Worm (Caenorhabditis elegans) whole organism, late embryonic: ENCODE results near the gene Y43F8C.13.
A peak's percentile ranks its signal among the peaks of the same experiment; 100 is the strongest.

ENCODE experiments used
- ama-1 ChIP-seq: fragments of 150-350 bp; optimal IDR thresholded peaks from 2 replicates; lab custom pipeline; 2014
- ceh-45 ChIP-seq: fragments of 200-800 bp; sonication (Bioruptor generic); IDR thresholded peaks from 2 replicates; pipeline ENCODE4 v1.3.6; 2022; ENCODE audit warnings: missing genetic modification reagents, missing genetic modification characterization, missing compliant biosample characterization
- ceh-48 ChIP-seq: sonication (generic microtip); optimal IDR thresholded peaks from 2 replicates; lab custom pipeline; 2016; ENCODE audit warnings: missing genetic modification characterization, inconsistent platforms, missing compliant biosample characterization
- ceh-6 ChIP-seq: fragments of 200-800 bp; sonication (Bioruptor generic); optimal IDR thresholded peaks from 2 replicates; lab custom pipeline; 2018; ENCODE audit warnings: mild to moderate bottlenecking, missing genetic modification characterization, missing compliant biosample characterization
- elt-4 ChIP-seq: sonication (generic microtip); optimal IDR thresholded peaks from 2 replicates; lab custom pipeline; 2016; ENCODE audit warnings: missing genetic modification characterization, missing compliant biosample characterization
- fkh-10 ChIP-seq: fragments of 150-350 bp; optimal IDR thresholded peaks from 2 replicates; lab custom pipeline; 2014; ENCODE audit warnings: missing biosample characterization, missing genetic modification reagents, missing genetic modification characterization
- hlh-13 ChIP-seq: fragments of 200-800 bp; sonication (Bioruptor generic); optimal IDR thresholded peaks from 2 replicates; lab custom pipeline; 2018; ENCODE audit warnings: mild to moderate bottlenecking, missing genetic modification characterization, missing compliant biosample characterization
- hlh-6 ChIP-seq: sonication (generic microtip); optimal IDR thresholded peaks from 2 replicates; lab custom pipeline; 2016; ENCODE audit warnings: missing genotype, missing genetic modification characterization, missing compliant biosample characterization
- lim-6 ChIP-seq: sonication (generic microtip); optimal IDR thresholded peaks from 2 replicates; lab custom pipeline; 2016; ENCODE audit warnings: missing genetic modification characterization, missing compliant biosample characterization
- nfya-1 ChIP-seq: sonication (generic microtip); optimal IDR thresholded peaks from 2 replicates; lab custom pipeline; 2017; ENCODE audit warnings: missing genetic modification characterization, mild to moderate bottlenecking, missing compliant biosample characterization, antibody characterized with exemption, moderate library complexity
- nhr-11 ChIP-seq: fragments of 150-350 bp; optimal IDR thresholded peaks from 2 replicates; lab custom pipeline; 2014; ENCODE audit warnings: missing biosample characterization, missing genetic modification characterization
- odd-2 ChIP-seq: sonication (generic microtip); optimal IDR thresholded peaks from 2 replicates; lab custom pipeline; 2017; ENCODE audit warnings: antibody characterized with exemption, mild to moderate bottlenecking, missing genetic modification characterization, missing compliant biosample characterization
- pax-1 ChIP-seq: fragments of 150-350 bp; optimal IDR thresholded peaks from 2 replicates; lab custom pipeline; 2014; ENCODE audit warnings: missing biosample characterization, missing genetic modification characterization
- pqm-1 ChIP-seq: sonication (generic microtip); optimal IDR thresholded peaks from 2 replicates; lab custom pipeline; 2016; ENCODE audit warnings: missing genetic modification characterization, missing compliant biosample characterization
- sox-2 ChIP-seq: fragments of 200-800 bp; sonication (Bioruptor generic); IDR thresholded peaks from 2 replicates; pipeline ENCODE4 v1.3.6; 2022; ENCODE audit warnings: missing genetic modification reagents, missing genetic modification characterization, missing compliant biosample characterization
- unc-42 ChIP-seq: sonication (generic microtip); optimal IDR thresholded peaks from 2 replicates; lab custom pipeline; 2016; ENCODE audit warnings: missing genotype, missing genetic modification characterization, missing compliant biosample characterization
- unc-86 ChIP-seq: sonication (generic microtip); optimal IDR thresholded peaks from 2 replicates; lab custom pipeline; 2016; ENCODE audit warnings: missing genetic modification characterization, missing compliant biosample characterization
- ztf-16 ChIP-seq: sonication (generic microtip); optimal IDR thresholded peaks from 2 replicates; lab custom pipeline; 2017; ENCODE audit warnings: missing genetic modification characterization, missing compliant biosample characterization

Gene Y43F8C.13

ce11 chrV:19655151-19655550, 42.0 kb downstream of the Y43F8C.13 start, which contains the start of gene dmd-3:
TSS of gene dmd-3 (minus strand) at chrV:19655251.
- TF ChIP-seq lim-6 (tag; lab: Kevin White, UChicago): no peak
- TF ChIP-seq hlh-6 (tag; lab: Kevin White, UChicago): no peak
- no peak for TF ChIP-seq ztf-16
- no peak for TF ChIP-seq odd-2 (tag; lab: Kevin White, UChicago)
- TF ChIP-seq hlh-13: no peak
- TF ChIP-seq, all 69 proteins: peak for 0

ce11 chrV:19645572-19646155, 51.5 kb downstream of the Y43F8C.13 start, which contains the start of gene Y43F8C.9:
TSS of gene Y43F8C.9 (plus strand) at chrV:19646105.
- no peak for TF ChIP-seq nfya-1 (tag; lab: Kevin White, UChicago)
- no peak for TF ChIP-seq sox-2 (GFP tag; lab: Robert Waterston, UW)
- no peak for TF ChIP-seq ceh-45 (GFP tag; lab: Robert Waterston, UW)
- no peak for TF ChIP-seq nhr-11 (tag; lab: Kevin White, UChicago)
- TF ChIP-seq pqm-1 (tag; lab: Kevin White, UChicago): no peak
- no peak for TF ChIP-seq ama-1 (lab: Kevin White, UChicago)
- no peak for TF ChIP-seq fkh-10 (GFP tag; lab: Kevin White, UChicago)
- no peak for TF ChIP-seq ceh-6 (GFP tag; lab: Kevin White, UChicago)
- TF ChIP-seq elt-4 (tag; lab: Kevin White, UChicago): no peak

- peak; percentile 90 for TF ChIP-seq ceh-48
- no peak for TF ChIP-seq unc-86 (tag; lab: Kevin White, UChicago)
- peak; percentile 40 for TF ChIP-seq unc-42
- peak; percentile 20 for TF ChIP-seq pax-1 (tag; lab: Kevin White, UChicago)
- peak; percentile 56 for TF ChIP-seq nfya-1 (tag; lab: Kevin White, UChicago)
These were observed 53.3 kb downstream of the Y43F8C.13 start, which contains the start of the genes Y43F8C.7 and mrps-28 for ce11 chrV:19643903-19644302. TSS of gene Y43F8C.7 (minus strand) at chrV:19644030. TSS of gene mrps-28 (plus strand) at chrV:19644239.
